Fruit fly (Drosophila melanogaster) whole organism, prepupa: Measurements from ENCODE around the gene CG33648.
A peak's percentile ranks its signal among the peaks of the same experiment; 100 is the strongest.

Source experiments
- CG10631 ChIP-seq: fragments of 200-800 bp; sonication (Bioruptor generic); optimal IDR thresholded peaks from 2 replicates; lab custom pipeline; 2016; ENCODE audit warnings: missing biosample characterization, missing genetic modification characterization
- CG10669 ChIP-seq: fragments of 200-800 bp; sonication (Bioruptor generic); optimal IDR thresholded peaks from 3 replicates; lab custom pipeline; 2018; ENCODE audit warnings: missing biosample characterization, mild to moderate bottlenecking, missing genetic modification characterization, moderate library complexity
- CG11294 ChIP-seq: fragments of 200-800 bp; sonication (Bioruptor generic); IDR thresholded peaks from 2 replicates; pipeline ENCODE4 v1.3.6; 2022; ENCODE audit warnings: missing biosample characterization, missing genetic modification characterization
- CG11762 ChIP-seq: fragments of 200-800 bp; sonication (Bioruptor generic); optimal IDR thresholded peaks from 3 replicates; lab custom pipeline; 2016; ENCODE audit warnings: missing biosample characterization, missing genetic modification characterization; ENCODE audit not compliant: insufficient read depth
- CG11902 ChIP-seq: fragments of 200-800 bp; sonication (Bioruptor generic); optimal IDR thresholded peaks from 3 replicates; lab custom pipeline; 2016; ENCODE audit warnings: missing biosample characterization, missing genetic modification characterization
- CG15336 ChIP-seq: fragments of 200-800 bp; sonication (Bioruptor generic); IDR thresholded peaks from 2 replicates; pipeline ENCODE4 v1.3.6; 2022; ENCODE audit warnings: missing biosample characterization, missing genetic modification characterization
- CG3032 ChIP-seq: fragments of 200-800 bp; optimal IDR thresholded peaks from 2 replicates; lab custom pipeline; 2019; ENCODE audit warnings: missing biosample characterization, mild to moderate bottlenecking, missing genetic modification characterization, moderate library complexity
- CG31627 ChIP-seq: fragments of 200-800 bp; sonication (Bioruptor generic); optimal IDR thresholded peaks from 3 replicates; lab custom pipeline; 2016; ENCODE audit warnings: missing biosample characterization, missing genetic modification characterization
- CG34406 ChIP-seq: fragments of 200-800 bp; sonication (Bioruptor generic); optimal IDR thresholded peaks from 3 replicates; lab custom pipeline; 2016; ENCODE audit warnings: missing biosample characterization, missing genetic modification characterization
- CG4318 ChIP-seq: fragments of 200-800 bp; sonication (Bioruptor generic); optimal IDR thresholded peaks from 3 replicates; lab custom pipeline; 2017; ENCODE audit warnings: missing biosample characterization, mild to moderate bottlenecking, missing genetic modification characterization
- CG6163 ChIP-seq: fragments of 200-800 bp; sonication (Bioruptor generic); IDR thresholded peaks from 3 replicates; pipeline ENCODE4 v1.3.6; 2022; ENCODE audit warnings: missing biosample characterization, missing genetic modification characterization
- CG6792 ChIP-seq: fragments of 200-800 bp; sonication (Bioruptor generic); optimal IDR thresholded peaks from 3 replicates; lab custom pipeline; 2016; ENCODE audit warnings: missing biosample characterization, missing genetic modification characterization
- CG6808 ChIP-seq: fragments of 200-800 bp; sonication (Bioruptor generic); optimal IDR thresholded peaks from 3 replicates; lab custom pipeline; 2017; ENCODE audit warnings: missing biosample characterization, missing genetic modification characterization, mild to moderate bottlenecking, moderate library complexity, missing genetic modification reagents
- CG6854 ChIP-seq: fragments of 200-800 bp; sonication (Bioruptor generic); optimal IDR thresholded peaks from 2 replicates; lab custom pipeline; 2017; ENCODE audit warnings: missing biosample characterization, mild to moderate bottlenecking, missing genetic modification characterization
- CG7368 ChIP-seq: fragments of 200-800 bp; sonication (Bioruptor generic); optimal IDR thresholded peaks from 3 replicates; lab custom pipeline; 2016; ENCODE audit warnings: missing biosample characterization, missing genetic modification characterization
- CG8632 ChIP-seq: fragments of 200-800 bp; sonication (Bioruptor generic); optimal IDR thresholded peaks from 3 replicates; lab custom pipeline; 2016; ENCODE audit warnings: missing biosample characterization, missing genetic modification characterization
- CG9139 ChIP-seq: fragments of 200-800 bp; sonication (Bioruptor generic); optimal IDR thresholded peaks from 3 replicates; lab custom pipeline; 2017; ENCODE audit warnings: missing biosample characterization, mild to moderate bottlenecking, missing genetic modification characterization
- Eip78C ChIP-seq: fragments of 200-800 bp; sonication (Bioruptor generic); peaks from one replicate; lab custom pipeline; 2016; ENCODE audit warnings: missing biosample characterization, missing genetic modification characterization
- Eip93F ChIP-seq: fragments of 200-800 bp; sonication (Bioruptor generic); optimal IDR thresholded peaks from 2 replicates; lab custom pipeline; 2016; ENCODE audit warnings: missing biosample characterization, mild to moderate bottlenecking, missing genetic modification characterization
- Ets21C ChIP-seq: fragments of 200-800 bp; sonication (Bioruptor generic); optimal IDR thresholded peaks from 3 replicates; lab custom pipeline; 2016; ENCODE audit warnings: missing biosample characterization, missing genetic modification characterization
- Gug ChIP-seq: fragments of 200-800 bp; sonication (Bioruptor generic); IDR thresholded peaks from 2 replicates; pipeline ENCODE4 v1.3.6; 2022; ENCODE audit warnings: missing biosample characterization, missing genetic modification characterization
- Hr38 ChIP-seq: sonication (Bioruptor generic); optimal IDR thresholded peaks from 2 replicates; lab custom pipeline; 2016; ENCODE audit warnings: missing biosample characterization, missing genetic modification characterization
- Hr39 ChIP-seq: fragments of 200-800 bp; sonication (Bioruptor generic); optimal IDR thresholded peaks from 2 replicates; lab custom pipeline; 2016; ENCODE audit warnings: missing biosample characterization, missing genetic modification characterization
- Hr4 ChIP-seq: fragments of 200-800 bp; sonication (Bioruptor generic); optimal IDR thresholded peaks from 3 replicates; lab custom pipeline; 2016; ENCODE audit warnings: missing biosample characterization, missing genetic modification characterization
- Lpt ChIP-seq: fragments of 200-800 bp; sonication (Bioruptor generic); optimal IDR thresholded peaks from 3 replicates; lab custom pipeline; 2016; ENCODE audit warnings: missing biosample characterization, missing genetic modification characterization
- OdsH ChIP-seq: fragments of 200-800 bp; sonication (Bioruptor generic); optimal IDR thresholded peaks from 3 replicates; lab custom pipeline; 2016; ENCODE audit warnings: missing biosample characterization, missing genetic modification characterization
- Sox102F ChIP-seq: fragments of 200-800 bp; sonication (Bioruptor generic); optimal IDR thresholded peaks from 2 replicates; lab custom pipeline; 2016; ENCODE audit warnings: missing biosample characterization, mild to moderate bottlenecking, missing genetic modification characterization
- Sox15 ChIP-seq: fragments of 200-800 bp; sonication (Bioruptor generic); optimal IDR thresholded peaks from 3 replicates; lab custom pipeline; 2016; ENCODE audit warnings: missing biosample characterization, missing genetic modification characterization
- acj6 ChIP-seq: fragments of 200-800 bp; sonication (Bioruptor generic); optimal IDR thresholded peaks from 3 replicates; lab custom pipeline; 2016; ENCODE audit warnings: missing biosample characterization, missing genetic modification characterization
- cyc ChIP-seq: fragments of 200-800 bp; sonication (Bioruptor generic); optimal IDR thresholded peaks from 3 replicates; lab custom pipeline; 2016; ENCODE audit warnings: missing biosample characterization, missing genetic modification characterization
- fd85E ChIP-seq: fragments of 200-800 bp; sonication (Bioruptor generic); optimal IDR thresholded peaks from 3 replicates; lab custom pipeline; 2016; ENCODE audit warnings: missing biosample characterization, missing genetic modification characterization
- fkh ChIP-seq: fragments of 200-800 bp; sonication (Bioruptor generic); optimal IDR thresholded peaks from 3 replicates; lab custom pipeline; 2017; ENCODE audit warnings: missing biosample characterization, mild to moderate bottlenecking, missing genetic modification characterization, moderate library complexity
- lz ChIP-seq: fragments of 200-800 bp; sonication (Bioruptor generic); optimal IDR thresholded peaks from 3 replicates; lab custom pipeline; 2016; ENCODE audit warnings: missing biosample characterization, missing genetic modification characterization
- net ChIP-seq: fragments of 200-800 bp; sonication (Bioruptor generic); optimal IDR thresholded peaks from 3 replicates; lab custom pipeline; 2016; ENCODE audit warnings: missing biosample characterization, missing genetic modification characterization
- pdm3 ChIP-seq: fragments of 200-800 bp; sonication (Bioruptor generic); optimal IDR thresholded peaks from 3 replicates; lab custom pipeline; 2016; ENCODE audit warnings: missing biosample characterization, missing genetic modification characterization
- salr ChIP-seq, 2 experiments: fragments of 200-800 bp; sonication (Bioruptor generic); optimal IDR thresholded peaks; 3 replicates each; lab custom pipeline; 2016 to 2018; ENCODE audit warnings: missing biosample characterization in 2 of 2, missing genetic modification characterization in 2 of 2, mild to moderate bottlenecking in 1 of 2
- spab ChIP-seq: fragments of 200-800 bp; sonication (Bioruptor generic); optimal IDR thresholded peaks from 2 replicates; lab custom pipeline; 2017; ENCODE audit warnings: missing biosample characterization, mild to moderate bottlenecking, missing genetic modification characterization, missing genetic modification reagents
- ss ChIP-seq, 2 experiments: fragments of 200-800 bp; sonication (Bioruptor generic); optimal IDR thresholded peaks; 2 replicates in 1 of 2; 3 replicates in 1 of 2; lab custom pipeline; 2017 to 2018; ENCODE audit warnings: mild to moderate bottlenecking in 2 of 2, missing biosample characterization in 2 of 2, missing genetic modification characterization in 2 of 2, moderate library complexity in 1 of 2
- svp ChIP-seq: fragments of 200-800 bp; sonication (Bioruptor generic); peaks from one replicate; lab custom pipeline; 2016; ENCODE audit warnings: missing biosample characterization, missing genetic modification characterization
- topi ChIP-seq: fragments of 200-800 bp; sonication (Bioruptor generic); optimal IDR thresholded peaks from 3 replicates; lab custom pipeline; 2016; ENCODE audit warnings: missing biosample characterization, missing genetic modification characterization

Gene CG33648

DNA sequence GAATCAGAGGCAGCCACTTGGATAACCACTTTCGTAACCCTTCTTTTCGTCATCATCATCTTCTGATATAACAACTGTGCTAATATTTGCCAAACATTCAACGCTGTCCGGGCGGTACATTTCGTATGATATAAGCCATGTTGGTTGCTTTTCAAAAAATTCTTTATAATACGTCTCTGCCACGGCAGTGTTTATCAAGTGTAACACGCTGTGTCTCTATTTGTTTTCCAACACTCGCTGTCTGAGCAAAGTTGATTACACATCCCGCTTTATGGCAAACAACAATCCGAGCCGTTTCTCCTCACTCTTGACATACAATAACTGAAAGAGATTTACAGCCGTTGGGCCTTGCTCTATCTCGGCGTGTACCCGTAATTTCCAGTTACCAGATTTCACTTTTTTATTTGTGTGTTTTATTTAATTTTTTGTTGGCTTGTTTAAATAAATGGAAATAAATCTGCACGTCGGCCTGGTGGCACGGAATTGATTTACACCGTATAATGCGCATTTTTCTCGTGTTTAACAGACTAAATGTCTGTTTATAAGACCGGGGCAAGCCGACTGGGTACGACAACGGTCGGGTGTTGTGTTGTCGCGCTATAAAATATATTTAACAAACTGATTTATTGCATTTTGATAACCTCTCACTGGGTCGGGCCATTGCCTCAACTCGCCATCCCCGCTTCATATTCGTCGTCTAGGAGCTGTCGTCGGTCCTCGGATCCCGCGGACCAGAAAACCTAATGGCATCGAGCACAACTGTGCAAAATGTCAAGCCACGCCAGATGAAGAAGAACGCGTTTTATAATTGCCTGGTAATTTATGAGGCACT, 18.9 kb upstream of the CG33648 start (continued):
- peak; percentile 40 for TF ChIP-seq OdsH (GFP tag; lab: Kevin White, UChicago)
- peak; percentile 83 for TF ChIP-seq Eip78C (GFP tag; lab: Kevin White, UChicago)
- TF ChIP-seq lz (GFP tag; lab: Kevin White, UChicago), result peak; percentile 31
- no peak for TF ChIP-seq CG15336
- TF ChIP-seq CG7368, result peak; percentile 59
- TF ChIP-seq CG11762 (GFP tag; lab: Kevin White, UChicago), result peak; percentile 24
- TF ChIP-seq ss (GFP tag; optimal IDR thresholded peaks at IDR 0.05; lab: Kevin White, UChicago), result no peak
- TF ChIP-seq CG8632, result peak; percentile 61
- no peak for TF ChIP-seq CG31627 (GFP tag; lab: Kevin White, UChicago)
- TF ChIP-seq CG4318 (GFP tag; lab: Kevin White, UChicago), result no peak
- TF ChIP-seq cyc (GFP tag; lab: Kevin White, UChicago), result peak; percentile 7
- TF ChIP-seq Hr39 (GFP tag; lab: Kevin White, UChicago), result peak; percentile 13
- peak; percentile 65 for TF ChIP-seq CG10631 (GFP tag; lab: Kevin White, UChicago)
- peak; percentile 5 for TF ChIP-seq Lpt (GFP tag; lab: Kevin White, UChicago)
- no peak for TF ChIP-seq CG11294 (GFP tag; lab: Robert Waterston, UW)
- TF ChIP-seq CG9139 (GFP tag; lab: Kevin White, UChicago), result peak; percentile 49
- TF ChIP-seq Eip93F (GFP tag; lab: Kevin White, UChicago), result no peak
- peak; percentile 14 for TF ChIP-seq Hr4 (GFP tag; lab: Kevin White, UChicago)
- peak; percentile 49 for TF ChIP-seq pdm3 (GFP tag; lab: Kevin White, UChicago)
- no peak for TF ChIP-seq CG3032 (tag; lab: Kevin White, UChicago)
- no peak for TF ChIP-seq Hr38 (GFP tag; lab: Kevin White, UChicago)
- TF ChIP-seq CG6854 (GFP tag; lab: Kevin White, UChicago), result no peak
- TF ChIP-seq acj6, result peak; percentile 59
- peak; percentile 62 for TF ChIP-seq spab (GFP tag; lab: Kevin White, UChicago)
- TF ChIP-seq CG11902 (GFP tag; lab: Kevin White, UChicago), result no peak
- peak; percentile 41 for TF ChIP-seq CG10669 (GFP tag; lab: Kevin White, UChicago)
- TF ChIP-seq Gug (GFP tag; lab: Robert Waterston, UW), result no peak
- peak; percentile 55 for TF ChIP-seq CG6792 (GFP tag; lab: Kevin White, UChicago)
- no peak for TF ChIP-seq Ets21C (GFP tag; lab: Kevin White, UChicago)
- peak; percentile 48 for TF ChIP-seq topi (GFP tag; lab: Kevin White, UChicago)
- no peak for TF ChIP-seq Sox15 (GFP tag; lab: Kevin White, UChicago)

dm6 chr2L:14506011-14506565, 18.0 kb upstream of the CG33648 start:
- no peak for TF ChIP-seq Eip93F (GFP tag; lab: Kevin White, UChicago)
- TF ChIP-seq CG6854 (GFP tag; lab: Kevin White, UChicago), result no peak
- TF ChIP-seq svp (GFP tag; lab: Kevin White, UChicago), result no peak
- TF ChIP-seq fkh (GFP tag; lab: Kevin White, UChicago), result peak; percentile 85
- no peak for TF ChIP-seq Sox102F (GFP tag; lab: Kevin White, UChicago)

- TF ChIP-seq CG6163 (GFP tag; lab: Robert Waterston, UW), result peak; percentile 25; the same call in 1 of the 3 replicates
- TF ChIP-seq salr (GFP tag; optimal IDR thresholded peaks at IDR 0.05; lab: Kevin White, UChicago), result peak in 1 of 2 experiments; percentile 5
- peak; percentile 0 for TF ChIP-seq CG34406
- TF ChIP-seq fd85E (GFP tag; lab: Kevin White, UChicago), result no peak
- peak; percentile 5 for TF ChIP-seq net
- TF ChIP-seq CG6808 (GFP tag; lab: Kevin White, UChicago), result peak; percentile 3
- TF ChIP-seq Eip78C (GFP tag; lab: Kevin White, UChicago), result peak; percentile 52
- TF ChIP-seq svp (GFP tag; lab: Kevin White, UChicago), result peak; percentile 71
- TF ChIP-seq Eip93F (GFP tag; lab: Kevin White, UChicago), result no peak
These were observed 17.4 kb upstream of the CG33648 start for dm6 chr2L:14506694-14507093.
